Worm (Caenorhabditis elegans) whole organism, late embryonic: Measurements from ENCODE around the gene dars-1.

Source experiments
- ceh-9 ChIP-seq: sonication (generic microtip); optimal IDR thresholded peaks from 2 replicates; lab custom pipeline; 2016; ENCODE audit warnings: mild to moderate bottlenecking, missing genetic modification characterization, inconsistent platforms, missing compliant biosample characterization
- fkh-10 ChIP-seq: fragments of 150-350 bp; optimal IDR thresholded peaks from 2 replicates; lab custom pipeline; 2014; ENCODE audit warnings: missing biosample characterization, missing genetic modification reagents, missing genetic modification characterization
- hlh-15 ChIP-seq: sonication (generic microtip); optimal IDR thresholded peaks from 2 replicates; lab custom pipeline; 2016; ENCODE audit warnings: missing genetic modification characterization, missing compliant biosample characterization
- pag-3 ChIP-seq: sonication (generic microtip); optimal IDR thresholded peaks from 2 replicates; lab custom pipeline; 2016; ENCODE audit warnings: missing compliant biosample characterization, missing genetic modification characterization, borderline replicate concordance

DNA sequence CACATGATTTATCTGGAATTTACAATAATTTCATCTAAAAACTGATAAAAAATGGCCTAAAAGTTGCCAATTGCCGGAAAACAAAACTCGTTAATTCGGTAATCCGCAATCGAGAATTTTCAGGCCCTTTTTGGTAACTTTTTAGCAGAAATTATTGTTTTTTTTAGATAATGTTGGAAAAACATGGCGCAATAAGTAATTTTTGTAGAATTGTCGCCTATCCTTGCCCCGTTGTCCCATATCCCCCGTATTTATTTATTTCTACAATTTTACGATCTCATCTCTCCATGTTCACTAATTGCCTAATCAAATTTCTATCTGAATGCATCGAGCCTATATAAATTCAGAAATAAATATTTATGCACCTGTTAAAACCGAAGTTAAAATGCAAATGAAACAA lies 22.0 kb upstream of the dars-1 start:
- TF ChIP-seq ceh-9 (tag; lab: Kevin White, UChicago) (no peak), pag-3 (tag; lab: Kevin White, UChicago) (no peak), hlh-15 (no peak), fkh-10 (no peak)
